Worm (Caenorhabditis elegans): ENCODE results near the gene T04A8.8.

ce11 chrIII:4668073-4668472, 25.7 kb upstream of the T04A8.8 start:
- no peak for TF ChIP-seq flt-1 (GFP tag; IDR thresholded peaks at IDR 0.05)
- TF ChIP-seq ztf-23 (GFP tag; IDR thresholded peaks at IDR 0.05): no peak
- no peak for TF ChIP-seq ztf-29 (GFP tag; IDR thresholded peaks at IDR 0.05)
- TF ChIP-seq klf-2 (GFP tag; conservative IDR thresholded peaks at IDR 0.05): no peak
- TF ChIP-seq T22C8.4 (GFP tag; IDR thresholded peaks at IDR 0.05): no peak
- no peak for TF ChIP-seq med-1 (GFP tag; optimal IDR thresholded peaks at IDR 0.05; ENCODE audit: insufficient read depth)
- TF ChIP-seq ref-1 (GFP tag; conservative IDR thresholded peaks at IDR 0.05): no peak
- TF ChIP-seq cog-1 (tag; optimal IDR thresholded peaks at IDR 0.05): no peak

Measured in whole organism, midembryonic.